Worm (Caenorhabditis elegans): ENCODE data around the gene metl-6.

DNA sequence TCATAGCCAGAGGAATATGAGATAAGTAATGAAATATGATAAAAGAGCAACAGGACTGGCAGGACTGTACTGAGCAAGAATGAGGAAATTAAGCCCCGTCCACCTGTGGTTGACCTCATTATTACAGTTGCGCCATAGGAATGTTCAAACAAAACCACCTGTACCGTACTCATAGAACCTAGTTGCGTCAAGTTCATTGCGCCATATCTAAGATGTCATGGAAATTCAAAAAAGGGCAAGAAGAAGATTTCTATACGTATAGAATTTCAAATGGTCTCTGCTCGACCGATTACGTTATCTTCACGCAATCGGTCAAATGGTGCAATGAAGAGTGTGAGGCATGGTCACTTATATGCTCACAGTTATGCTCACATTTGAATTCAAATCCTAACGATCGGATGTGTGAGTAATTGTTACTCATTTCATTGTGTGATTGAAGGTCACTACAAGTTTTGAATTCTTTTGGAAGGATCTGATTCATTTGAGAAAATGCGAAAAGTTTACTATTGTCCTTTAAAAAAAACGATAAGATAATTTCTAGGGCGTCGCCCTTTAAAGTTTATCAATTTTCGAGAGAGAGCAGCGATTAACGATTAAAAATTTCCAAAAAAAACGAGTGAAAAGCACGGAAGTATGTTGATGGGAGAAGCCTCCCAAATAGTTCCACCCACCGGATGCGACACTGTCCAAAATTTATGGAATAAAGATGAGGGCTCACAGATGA, 49.6 kb downstream of the metl-6 start:
- no peak for TF ChIP-seq lsy-2 (tag; optimal IDR thresholded peaks at IDR 0.05)
- no peak for TF ChIP-seq snpc-4 (tag; optimal IDR thresholded peaks at IDR 0.05)
- no peak for TF ChIP-seq sptf-1 (tag; optimal IDR thresholded peaks at IDR 0.05)
- no peak for TF ChIP-seq nhr-237 (tag; optimal IDR thresholded peaks at IDR 0.05)

Measured in whole organism, L1 larva.